Worm (Caenorhabditis elegans): ENCODE measurements around the gene lin-15A.

The lin-15A gene

DNA sequence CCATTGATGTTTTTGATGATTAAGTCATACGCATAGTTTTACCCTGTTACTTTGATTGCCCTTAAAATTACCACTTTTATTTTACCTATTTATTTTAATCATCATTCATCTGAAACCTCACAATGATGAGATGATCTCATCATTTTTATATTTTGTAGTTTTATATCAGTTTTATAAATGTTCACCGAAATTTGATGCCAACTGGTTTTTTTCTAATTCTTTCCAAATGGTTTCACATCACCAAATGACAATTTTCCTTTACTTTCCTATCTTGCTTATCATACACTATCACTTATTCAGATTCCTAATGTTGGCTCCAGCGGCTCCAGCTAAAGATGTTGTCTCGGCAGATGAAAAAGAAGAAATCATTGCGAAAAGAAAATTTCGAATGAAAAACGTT lies at the start of gene lin-15A:
Gene lin-15A, plus strand, starts transcription at position 301 of the 400 bp plus-strand sequence.
- TF ChIP-seq hmg-11 (tag; optimal IDR thresholded peaks at IDR 0.05) (no peak), tbx-2 (tag; optimal IDR thresholded peaks at IDR 0.05) (no peak), fkh-2 (tag; optimal IDR thresholded peaks at IDR 0.05) (no peak), elt-1 (tag; optimal IDR thresholded peaks at IDR 0.05) (no peak), nhr-237 (tag; optimal IDR thresholded peaks at IDR 0.05) (no peak), nhr-25 (tag; optimal IDR thresholded peaks at IDR 0.05) (no peak), lin-39 (tag; optimal IDR thresholded peaks at IDR 0.05) (no peak), nhr-43 (tag; optimal IDR thresholded peaks at IDR 0.05; ENCODE audit: poor library complexity, severe bottlenecking) (no peak), nhr-76 (tag; optimal IDR thresholded peaks at IDR 0.05) (no peak), ceh-82 (tag; optimal IDR thresholded peaks at IDR 0.05) (no peak), nhr-12 (tag; optimal IDR thresholded peaks at IDR 0.05) (no peak), mdl-1 (tag; optimal IDR thresholded peaks at IDR 0.05) (no peak), ztf-4 (tag; optimal IDR thresholded peaks at IDR 0.05) (no peak), skn-1 (tag; optimal IDR thresholded peaks at IDR 0.05) (no peak)

DNA sequence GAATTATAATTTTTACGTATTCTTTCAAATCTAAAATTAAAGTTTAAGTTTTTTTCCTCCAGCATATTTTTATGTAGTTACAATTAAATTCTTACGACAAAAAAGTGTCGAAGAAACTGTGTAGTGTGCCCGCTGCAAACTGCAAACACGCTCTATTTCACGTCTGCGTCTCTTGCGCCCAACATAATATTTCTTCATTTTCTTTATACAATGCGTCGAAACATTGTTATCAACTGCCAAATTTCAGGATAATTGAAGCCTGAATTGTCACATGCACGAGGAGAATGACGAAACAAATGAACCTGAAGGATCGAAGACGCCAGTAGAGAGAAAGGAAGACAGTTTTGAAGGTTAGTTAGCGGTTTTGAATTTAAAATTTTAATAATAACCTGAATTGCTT lies 42.5 kb upstream of the lin-15A start, which contains the start of gene C03H12.1:
Gene C03H12.1, plus strand, starts transcription at position 206 of the 400 bp plus-strand sequence.
- TF ChIP-seq hmg-11 (tag; optimal IDR thresholded peaks at IDR 0.05) (peak; percentile 1), lsy-12 (tag; optimal IDR thresholded peaks at IDR 0.05) (no peak), ztf-11 (tag; optimal IDR thresholded peaks at IDR 0.05) (no peak), ZK546.5 (tag; optimal IDR thresholded peaks at IDR 0.05) (no peak), aly-2 (tag; optimal IDR thresholded peaks at IDR 0.05) (no peak), nhr-237 (tag; optimal IDR thresholded peaks at IDR 0.05) (no peak), egl-5 (tag; optimal IDR thresholded peaks at IDR 0.05) (no peak), fos-1 (tag; optimal IDR thresholded peaks at IDR 0.05) (no peak), fkh-2 (tag; optimal IDR thresholded peaks at IDR 0.05) (no peak), unc-62 (GFP tag; optimal IDR thresholded peaks at IDR 0.05) (no peak), unc-39 (tag; optimal IDR thresholded peaks at IDR 0.05) (no peak), zag-1 (tag; optimal IDR thresholded peaks at IDR 0.05) (no peak), nhr-11 (tag; optimal IDR thresholded peaks at IDR 0.05) (no peak), ztf-4 (tag; optimal IDR thresholded peaks at IDR 0.05) (no peak), nfya-1 (tag; optimal IDR thresholded peaks at IDR 0.05; ENCODE audit: insufficient read depth) (no peak), pqm-1 (tag; optimal IDR thresholded peaks at IDR 0.05) (peak; percentile 61), egl-27 (tag; optimal IDR thresholded peaks at IDR 0.05) (no peak), mml-1 (tag; optimal IDR thresholded peaks at IDR 0.05) (no peak), pha-4 (tag; optimal IDR thresholded peaks at IDR 0.05) (peak; percentile 21), R02D3.7 (tag; optimal IDR thresholded peaks at IDR 0.05) (no peak), daf-12 (tag; optimal IDR thresholded peaks at IDR 0.05) (no peak), elt-2 (tag; optimal IDR thresholded peaks at IDR 0.05) (peak; percentile 61), eor-1 (tag; optimal IDR thresholded peaks at IDR 0.05) (no peak), nhr-28 (tag; optimal IDR thresholded peaks at IDR 0.05) (no peak), fkh-10 (GFP tag; optimal IDR thresholded peaks at IDR 0.05) (no peak), nhr-12 (tag; optimal IDR thresholded peaks at IDR 0.05) (no peak), ceh-28 (tag; optimal IDR thresholded peaks at IDR 0.05) (no peak), elt-3 (tag; optimal IDR thresholded peaks at IDR 0.05) (no peak), tbx-2 (tag; optimal IDR thresholded peaks at IDR 0.05) (no peak), snpc-4 (tag; optimal IDR thresholded peaks at IDR 0.05) (no peak), sea-2 (GFP tag; optimal IDR thresholded peaks at IDR 0.05) (no peak), mdl-1 (tag; optimal IDR thresholded peaks at IDR 0.05) (no peak)

DNA sequence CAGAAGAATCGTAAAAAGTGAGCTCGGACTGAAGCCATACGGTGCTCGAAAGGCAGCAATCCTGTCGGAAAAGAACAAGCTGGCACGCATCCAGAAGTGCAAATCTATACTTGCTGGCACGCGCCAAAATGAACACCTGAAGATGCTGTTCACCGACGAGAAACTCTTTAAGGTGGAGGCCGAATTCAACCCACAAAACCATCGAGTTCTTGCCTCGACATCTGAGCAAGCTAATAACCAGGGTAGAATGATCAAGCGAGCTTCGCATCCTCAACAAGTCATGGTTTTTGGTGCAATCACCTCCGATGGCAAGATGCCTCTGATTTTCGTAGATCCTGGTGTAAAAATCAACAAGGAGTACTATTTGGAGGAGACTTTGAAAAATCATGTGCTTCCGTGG lies 38.3 kb upstream of the lin-15A start:
- TF ChIP-seq hmg-11 (tag; optimal IDR thresholded peaks at IDR 0.05) (no peak), nhr-76 (tag; optimal IDR thresholded peaks at IDR 0.05) (no peak), nhr-25 (tag; optimal IDR thresholded peaks at IDR 0.05) (no peak), daf-12 (tag; optimal IDR thresholded peaks at IDR 0.05) (no peak), fkh-10 (GFP tag; optimal IDR thresholded peaks at IDR 0.05) (no peak), egl-5 (tag; optimal IDR thresholded peaks at IDR 0.05) (no peak), ZK546.5 (tag; optimal IDR thresholded peaks at IDR 0.05) (no peak), zag-1 (tag; optimal IDR thresholded peaks at IDR 0.05) (no peak), R02D3.7 (tag; optimal IDR thresholded peaks at IDR 0.05) (no peak), nfya-1 (tag; optimal IDR thresholded peaks at IDR 0.05; ENCODE audit: insufficient read depth) (no peak), lin-39 (tag; optimal IDR thresholded peaks at IDR 0.05) (no peak), egl-27 (tag; optimal IDR thresholded peaks at IDR 0.05) (no peak), sea-2 (GFP tag; optimal IDR thresholded peaks at IDR 0.05) (no peak)
